Fruit fly (Drosophila melanogaster): ENCODE measurements around the gene Ns1.

Ns1 gene

DNA sequence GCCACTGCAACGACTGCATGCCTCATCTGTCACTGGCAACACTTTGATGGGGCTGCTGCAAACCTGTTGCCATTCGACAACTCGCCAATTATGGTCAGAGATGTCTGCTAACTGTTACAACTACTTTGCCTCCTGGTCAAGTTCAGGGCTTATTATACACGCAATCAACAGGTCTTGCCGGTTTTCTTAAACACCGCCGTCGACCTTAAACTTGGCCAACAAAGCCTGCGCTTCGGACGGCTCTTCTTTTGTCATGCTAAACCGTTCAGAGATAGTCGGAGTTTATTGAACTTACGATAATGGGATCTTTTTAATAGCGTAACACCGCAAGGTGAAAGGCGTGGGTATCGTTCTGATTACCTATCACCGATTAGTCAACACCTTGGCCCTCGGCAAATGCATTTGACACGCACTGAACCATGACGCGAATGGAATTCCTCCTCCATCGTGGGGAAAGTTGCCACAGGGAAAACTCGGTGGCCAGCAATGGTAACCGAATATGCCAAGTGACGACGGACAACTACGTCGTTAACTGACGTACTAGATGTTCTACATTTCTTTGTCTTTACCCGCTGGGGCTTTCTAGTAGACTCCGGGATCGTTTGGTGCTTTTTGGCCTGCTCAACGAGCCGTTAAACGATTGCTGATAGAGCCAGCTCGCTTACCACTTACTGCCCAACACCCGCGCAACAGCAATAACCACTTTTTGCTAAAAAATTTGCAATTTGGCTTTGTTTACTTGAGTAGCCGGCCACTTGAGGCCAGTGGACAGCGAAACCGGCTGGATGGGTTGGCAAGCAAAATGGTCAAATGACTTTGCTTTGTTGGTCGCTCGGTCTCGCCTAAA, 38.6 kb upstream of the Ns1 start:
- TF ChIP-seq Hr78 (GFP tag; optimal IDR thresholded peaks at IDR 0.05) (no peak), Rel (GFP tag; optimal IDR thresholded peaks at IDR 0.05) (no peak), Rel (tag; optimal IDR thresholded peaks at IDR 0.05) (peak; percentile 62), N (GFP tag; optimal IDR thresholded peaks at IDR 0.05) (no peak), HLH106 (tag; optimal IDR thresholded peaks at IDR 0.05) (no peak), Vsx2 (GFP tag; optimal IDR thresholded peaks at IDR 0.05; ENCODE audit: partially characterized antibody) (peak; percentile 35), pan (optimal IDR thresholded peaks at IDR 0.05) (no peak), woc (GFP tag; optimal IDR thresholded peaks at IDR 0.05) (no peak), h (GFP tag; optimal IDR thresholded peaks at IDR 0.05) (peak; percentile 58)

- TF ChIP-seq OdsH (GFP tag; optimal IDR thresholded peaks at IDR 0.05): no peak
- TF ChIP-seq tai (GFP tag; optimal IDR thresholded peaks at IDR 0.05): no peak
- peak; percentile 58 for TF ChIP-seq Myc (optimal IDR thresholded peaks at IDR 0.05)
- no peak for TF ChIP-seq Hnf4 (GFP tag; optimal IDR thresholded peaks at IDR 0.05)
- TF ChIP-seq Dif (GFP tag; optimal IDR thresholded peaks at IDR 0.05; ENCODE audit: partially characterized antibody): no peak
- no peak for TF ChIP-seq psq (GFP tag; optimal IDR thresholded peaks at IDR 0.05)
Observed at dm6 chr3R:17108881-17109280, 36.4 kb upstream of the Ns1 start.

DNA sequence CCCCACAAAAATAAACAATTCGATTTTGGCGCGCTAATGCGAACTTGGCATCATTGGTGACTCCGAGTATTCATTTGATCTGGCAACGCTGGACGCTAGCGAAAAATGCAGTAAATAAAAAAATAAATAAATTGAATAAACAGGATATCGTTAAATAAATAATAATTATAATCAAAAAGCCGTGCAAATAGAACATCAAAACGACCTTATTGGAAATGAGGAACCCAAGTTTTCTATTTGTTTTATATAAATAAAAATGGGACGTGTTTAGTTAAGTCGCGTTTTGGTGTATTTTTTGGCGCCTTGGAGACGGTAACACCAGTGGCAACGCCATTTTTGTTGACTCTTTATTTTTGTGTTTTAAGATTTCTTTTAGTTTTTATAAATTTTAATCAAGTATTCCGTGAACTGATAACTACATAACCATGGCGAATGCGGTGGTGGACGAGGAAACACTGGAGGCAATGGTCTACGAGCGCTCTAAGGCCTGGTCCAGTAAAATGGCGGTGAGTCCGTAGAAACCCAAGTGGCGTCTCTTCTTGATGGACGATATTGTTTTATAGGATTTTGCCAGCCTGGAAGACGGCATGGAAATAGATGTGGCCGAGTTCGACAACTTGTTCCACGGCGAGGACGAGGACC, 15.6 kb upstream of the Ns1 start, which contains the start of gene cal1:
Gene cal1, plus strand, starts transcription at position 304 of the 642 bp plus-strand sequence.
- TF ChIP-seq dmrt93B (GFP tag; optimal IDR thresholded peaks at IDR 0.05) (no peak), fru (GFP tag; optimal IDR thresholded peaks at IDR 0.05) (no peak), pan (optimal IDR thresholded peaks at IDR 0.05) (no peak), Myc (optimal IDR thresholded peaks at IDR 0.05) (no peak), CG9705 (GFP tag; optimal IDR thresholded peaks at IDR 0.05) (no peak), CrebA (GFP tag; optimal IDR thresholded peaks at IDR 0.05; ENCODE audit: borderline replicate concordance) (no peak), h (GFP tag; optimal IDR thresholded peaks at IDR 0.05) (no peak), Dif (GFP tag; optimal IDR thresholded peaks at IDR 0.05; ENCODE audit: partially characterized antibody) (peak; percentile 32), GATAd (GFP tag; optimal IDR thresholded peaks at IDR 0.05) (no peak), Rel (GFP tag; optimal IDR thresholded peaks at IDR 0.05) (no peak), Rel (tag; optimal IDR thresholded peaks at IDR 0.05) (peak; percentile 83)

dm6 chr3R:17085029-17085807, 12.7 kb upstream of the Ns1 start, which contains the start of gene GckIII:
Gene GckIII (plus strand): TSS chr3R:17085513.
- TF ChIP-seq Rel (GFP tag; optimal IDR thresholded peaks at IDR 0.05): no peak
- TF ChIP-seq Rel (tag; optimal IDR thresholded peaks at IDR 0.05): peak; percentile 5
- TF ChIP-seq sv (GFP tag; optimal IDR thresholded peaks at IDR 0.05): no peak

dm6 chr3R:17082471-17082870, 10.0 kb upstream of the Ns1 start:
- no peak for TF ChIP-seq GATAd (GFP tag; optimal IDR thresholded peaks at IDR 0.05)
- TF ChIP-seq Jra (GFP tag; optimal IDR thresholded peaks at IDR 0.05): no peak
- TF ChIP-seq Mio (GFP tag; optimal IDR thresholded peaks at IDR 0.05): no peak
- no peak for TF ChIP-seq dsf (GFP tag; optimal IDR thresholded peaks at IDR 0.05; ENCODE audit: borderline replicate concordance)
- TF ChIP-seq sage (GFP tag; optimal IDR thresholded peaks at IDR 0.05): no peak
- TF ChIP-seq usp (GFP tag; optimal IDR thresholded peaks at IDR 0.05): no peak
- TF ChIP-seq Rel (GFP tag; optimal IDR thresholded peaks at IDR 0.05): no peak
- TF ChIP-seq Rel (tag; optimal IDR thresholded peaks at IDR 0.05): no peak
- no peak for TF ChIP-seq foxo (GFP tag; optimal IDR thresholded peaks at IDR 0.05)
- TF ChIP-seq Abd-B (GFP tag; optimal IDR thresholded peaks at IDR 0.05): no peak
- TF ChIP-seq brk (GFP tag; optimal IDR thresholded peaks at IDR 0.05): no peak
- TF ChIP-seq woc (GFP tag; optimal IDR thresholded peaks at IDR 0.05): no peak
- TF ChIP-seq CrebA (GFP tag; optimal IDR thresholded peaks at IDR 0.05; ENCODE audit: borderline replicate concordance): no peak
- TF ChIP-seq OdsH (GFP tag; optimal IDR thresholded peaks at IDR 0.05): no peak
